Worm (Caenorhabditis elegans): ENCODE results near the gene F55B12.2.

F55B12.2 gene

ce11 chrV:13848379-13848778 lies 31.6 kb upstream of the F55B12.2 start, which contains the start of gene srx-133:
Gene srx-133 (plus strand): TSS chrV:13848679.
- TF ChIP-seq ztf-28 (GFP tag; IDR thresholded peaks at IDR 0.05) (no peak), F10E7.11 (tag; optimal IDR thresholded peaks at IDR 0.05) (no peak), B0019.2 (GFP tag; conservative IDR thresholded peaks at IDR 0.05) (no peak), athp-1 (tag; optimal IDR thresholded peaks at IDR 0.05) (no peak), hrde-1 (tag; optimal IDR thresholded peaks at IDR 0.05; ENCODE audit: borderline replicate concordance) (no peak), lin-35 (GFP tag; optimal IDR thresholded peaks at IDR 0.05) (no peak), lin-40 (tag; optimal IDR thresholded peaks at IDR 0.05) (no peak), F37B4.10 (GFP tag; IDR thresholded peaks at IDR 0.05) (no peak), xnd-1 (tag; optimal IDR thresholded peaks at IDR 0.05) (no peak), repo-1 (tag; optimal IDR thresholded peaks at IDR 0.05) (no peak), pbrm-1 (GFP tag; IDR thresholded peaks at IDR 0.05) (no peak), nhr-27 (tag; optimal IDR thresholded peaks at IDR 0.05) (no peak)

DNA sequence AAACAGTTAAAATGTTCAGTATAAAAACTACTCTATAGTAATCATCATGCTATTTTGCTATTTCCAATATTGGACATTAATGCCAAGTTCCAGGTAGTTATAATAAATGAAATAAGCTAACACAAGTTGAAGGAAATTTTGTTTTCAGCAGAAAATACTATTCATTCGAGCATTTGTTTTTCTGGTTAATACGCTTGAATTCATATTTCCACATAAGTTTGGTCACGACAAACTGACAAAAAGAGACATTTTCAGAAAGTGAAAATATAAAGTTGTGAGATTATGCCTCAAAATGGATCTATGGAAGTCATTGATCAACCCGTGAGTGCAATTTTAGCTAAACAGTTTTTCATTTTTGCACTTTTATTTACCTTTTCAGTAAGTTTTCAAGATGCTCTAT lies 28.4 kb upstream of the F55B12.2 start, which contains the start of gene srx-131:
TSS of gene srx-131 (plus strand) at position 301 of the 400 bp plus-strand sequence.
- no peak for TF ChIP-seq ceh-91 (GFP tag; IDR thresholded peaks at IDR 0.05)
- TF ChIP-seq attf-6 (GFP tag; IDR thresholded peaks at IDR 0.05) = no peak
- TF ChIP-seq dox-1 (GFP tag; IDR thresholded peaks at IDR 0.05) = no peak
- no peak for TF ChIP-seq bed-2 (GFP tag; IDR thresholded peaks at IDR 0.05)
- no peak for TF ChIP-seq nfyb-1 (GFP tag; IDR thresholded peaks at IDR 0.05)
- no peak for TF ChIP-seq lin-26 (GFP tag; IDR thresholded peaks at IDR 0.05)
- TF ChIP-seq F57C9.4 (tag; optimal IDR thresholded peaks at IDR 0.05) = no peak
- TF ChIP-seq ets-4 (GFP tag; optimal IDR thresholded peaks at IDR 0.05) = no peak
- no peak for TF ChIP-seq gei-17 (GFP tag; optimal IDR thresholded peaks at IDR 0.05)
- TF ChIP-seq madf-6 (GFP tag; IDR thresholded peaks at IDR 0.05) = no peak
- no peak for TF ChIP-seq nhr-179 (tag; optimal IDR thresholded peaks at IDR 0.05)
- no peak for TF ChIP-seq cebp-1 (GFP tag; IDR thresholded peaks at IDR 0.05)
- no peak for TF ChIP-seq cebp-1 (tag; optimal IDR thresholded peaks at IDR 0.05)
- TF ChIP-seq nhr-80 (tag; optimal IDR thresholded peaks at IDR 0.05) = no peak
- TF ChIP-seq sdz-38 (tag; optimal IDR thresholded peaks at IDR 0.05) = no peak
- TF ChIP-seq Y53G8AR.9 (GFP tag; conservative IDR thresholded peaks at IDR 0.05) = no peak
- TF ChIP-seq attf-5 (GFP tag; optimal IDR thresholded peaks at IDR 0.05) = no peak
- TF ChIP-seq let-607 (tag; optimal IDR thresholded peaks at IDR 0.05) = no peak

ce11 chrV:13843147-13843546 lies 26.4 kb upstream of the F55B12.2 start, which contains the start of gene srx-130:
Gene srx-130 (plus strand): TSS chrV:13843447.
- TF ChIP-seq F37B4.10 (GFP tag; IDR thresholded peaks at IDR 0.05) (no peak), egrh-3 (GFP tag; IDR thresholded peaks at IDR 0.05) (no peak), B0019.2 (GFP tag; conservative IDR thresholded peaks at IDR 0.05) (no peak)

- TF ChIP-seq repo-1 (tag; optimal IDR thresholded peaks at IDR 0.05) = no peak
- no peak for TF ChIP-seq F52B5.7 (tag; optimal IDR thresholded peaks at IDR 0.05)
- no peak for TF ChIP-seq ZK185.1 (tag; optimal IDR thresholded peaks at IDR 0.05; ENCODE audit: poor library complexity, severe bottlenecking)
- TF ChIP-seq F57A8.1 (GFP tag; optimal IDR thresholded peaks at IDR 0.05) = no peak
- TF ChIP-seq egl-18 (GFP tag; IDR thresholded peaks at IDR 0.05) = no peak
- no peak for TF ChIP-seq efl-1 (GFP tag; optimal IDR thresholded peaks at IDR 0.05)
- TF ChIP-seq K12H6.12 (tag; optimal IDR thresholded peaks at IDR 0.05) = no peak
- TF ChIP-seq attf-6 (GFP tag; IDR thresholded peaks at IDR 0.05) = no peak
- TF ChIP-seq sptf-2 (GFP tag; optimal IDR thresholded peaks at IDR 0.05) = no peak
- TF ChIP-seq F22D6.2 (tag; optimal IDR thresholded peaks at IDR 0.05) = no peak
- TF ChIP-seq snpc-3.4 (tag; optimal IDR thresholded peaks at IDR 0.05) = no peak
- no peak for TF ChIP-seq ceh-40 (GFP tag; IDR thresholded peaks at IDR 0.05)
- TF ChIP-seq hmg-1.2 (GFP tag; IDR thresholded peaks at IDR 0.05) = no peak
- no peak for TF ChIP-seq madf-8 (GFP tag; conservative IDR thresholded peaks at IDR 0.05)
- no peak for TF ChIP-seq hrde-1 (tag; optimal IDR thresholded peaks at IDR 0.05; ENCODE audit: borderline replicate concordance)
- TF ChIP-seq snpc-4 (GFP tag; optimal IDR thresholded peaks at IDR 0.05) = no peak
- no peak for TF ChIP-seq snpc-4 (tag; optimal IDR thresholded peaks at IDR 0.05)
Measured at ce11 chrV:13840909-13841308, 24.1 kb upstream of the F55B12.2 start, which contains the start of gene srx-17. Gene srx-17 (plus strand): TSS chrV:13841209.

Measured in whole organism, young adult.